Fruit fly (Drosophila melanogaster) whole organism, embryonic: Measurements from ENCODE around the gene CG9360.
A peak's percentile ranks its signal among the peaks of the same experiment; 100 is the strongest.

ENCODE experiments used
- Antp ChIP-seq: fragments of 200-800 bp; sonication (Bioruptor generic); optimal IDR thresholded peaks from 3 replicates; lab custom pipeline; 2016; ENCODE audit warnings: missing biosample characterization, missing genetic modification characterization
- CG10209 ChIP-seq: fragments of 200-800 bp; sonication (Bioruptor generic); optimal IDR thresholded peaks from 3 replicates; lab custom pipeline; 2017; ENCODE audit warnings: missing biosample characterization, mild to moderate bottlenecking, missing genetic modification characterization, missing genetic modification reagents
- CG10321 ChIP-seq: fragments of 200-800 bp; sonication (Bioruptor generic); IDR thresholded peaks from 2 replicates; pipeline ENCODE4 v1.3.6; 2022; ENCODE audit warnings: missing biosample characterization, missing genetic modification characterization
- CG11093 ChIP-seq: fragments of 200-800 bp; sonication (Bioruptor generic); IDR thresholded peaks from 3 replicates; pipeline ENCODE4 v1.3.6; 2022; ENCODE audit warnings: missing biosample characterization, missing genetic modification characterization
- CG11504 ChIP-seq: fragments of 200-800 bp; sonication (Bioruptor generic); optimal IDR thresholded peaks from 3 replicates; lab custom pipeline; 2019; ENCODE audit warnings: missing biosample characterization, mild to moderate bottlenecking, missing genetic modification characterization, moderate library complexity
- CG12104 ChIP-seq: fragments of 200-800 bp; sonication (Bioruptor generic); optimal IDR thresholded peaks from 3 replicates; lab custom pipeline; 2016; ENCODE audit warnings: missing biosample characterization, missing genetic modification characterization
- CG14050 ChIP-seq: fragments of 200-800 bp; sonication (Bioruptor generic); IDR thresholded peaks from 3 replicates; pipeline ENCODE4 v1.3.6; 2022; ENCODE audit warnings: missing biosample characterization, missing genetic modification characterization
- CG15073 ChIP-seq: fragments of 200-800 bp; sonication (Bioruptor generic); optimal IDR thresholded peaks from 2 replicates; lab custom pipeline; 2016; ENCODE audit warnings: missing biosample characterization, missing genetic modification characterization
- CG17361 ChIP-seq: fragments of 200-800 bp; sonication (Bioruptor generic); IDR thresholded peaks from 3 replicates; pipeline ENCODE4 v1.3.6; 2022; ENCODE audit warnings: missing biosample characterization, missing genetic modification characterization
- CG17829 ChIP-seq: fragments of 200-800 bp; optimal IDR thresholded peaks from 2 replicates; lab custom pipeline; 2019; ENCODE audit warnings: missing biosample characterization, mild to moderate bottlenecking, missing genetic modification characterization, moderate library complexity
- CG2678 ChIP-seq: fragments of 200-800 bp; sonication (Bioruptor generic); optimal IDR thresholded peaks from 3 replicates; lab custom pipeline; 2019; ENCODE audit warnings: missing biosample characterization, mild to moderate bottlenecking, missing genetic modification characterization, moderate library complexity
- CG3281 ChIP-seq: fragments of 200-800 bp; sonication (Bioruptor generic); optimal IDR thresholded peaks from 3 replicates; lab custom pipeline; 2017; ENCODE audit warnings: missing biosample characterization, mild to moderate bottlenecking, missing genetic modification characterization
- CG4730 ChIP-seq: fragments of 200-800 bp; sonication (Bioruptor generic); IDR thresholded peaks from 2 replicates; pipeline ENCODE4 v1.3.6; 2022; ENCODE audit warnings: missing biosample characterization, missing genetic modification characterization
- CG4854 ChIP-seq: fragments of 200-800 bp; sonication (Bioruptor generic); optimal IDR thresholded peaks from 2 replicates; lab custom pipeline; 2016; ENCODE audit warnings: missing biosample characterization, missing genetic modification characterization, inconsistent platforms
- CG6272 ChIP-seq: fragments of 200-800 bp; sonication (Bioruptor generic); IDR thresholded peaks from 2 replicates; pipeline ENCODE4 v1.3.6; 2022; ENCODE audit warnings: missing biosample characterization, missing genetic modification characterization
- CG6689 ChIP-seq: fragments of 200-800 bp; sonication (Bioruptor generic); IDR thresholded peaks from 2 replicates; pipeline ENCODE4 v1.3.6; 2022; ENCODE audit warnings: missing biosample characterization, missing genetic modification characterization
- CG6765 ChIP-seq: fragments of 200-800 bp; sonication (Bioruptor generic); optimal IDR thresholded peaks from 3 replicates; lab custom pipeline; 2017; ENCODE audit warnings: missing biosample characterization, mild to moderate bottlenecking, missing genetic modification characterization
- CG7987 ChIP-seq: fragments of 200-800 bp; sonication (Bioruptor generic); optimal IDR thresholded peaks from 2 replicates; lab custom pipeline; 2018; ENCODE audit warnings: missing biosample characterization, mild to moderate bottlenecking, missing genetic modification characterization, moderate library complexity
- CG8359 ChIP-seq: fragments of 200-800 bp; sonication (Bioruptor generic); optimal IDR thresholded peaks from 2 replicates; lab custom pipeline; 2017; ENCODE audit warnings: missing biosample characterization, mild to moderate bottlenecking, missing genetic modification characterization, borderline replicate concordance
- CG8765 ChIP-seq: fragments of 200-800 bp; sonication (Bioruptor generic); IDR thresholded peaks from 2 replicates; pipeline ENCODE4 v1.3.6; 2022; ENCODE audit warnings: missing biosample characterization, missing genetic modification characterization
- CG9727 ChIP-seq: fragments of 200-800 bp; sonication (Bioruptor generic); optimal IDR thresholded peaks from 3 replicates; lab custom pipeline; 2017; ENCODE audit warnings: missing biosample characterization, mild to moderate bottlenecking, missing genetic modification characterization
- E2f1 ChIP-seq: fragments of 200-800 bp; sonication (Bioruptor generic); IDR thresholded peaks from 2 replicates; pipeline ENCODE4 v1.3.6; 2022; ENCODE audit warnings: missing biosample characterization, missing genetic modification characterization
- HHEX ChIP-seq: fragments of 200-800 bp; sonication (Bioruptor generic); optimal IDR thresholded peaks from 3 replicates; lab custom pipeline; 2017; ENCODE audit warnings: missing biosample characterization, mild to moderate bottlenecking, missing genetic modification characterization, missing genetic modification reagents
- Hr51 ChIP-seq, 2 experiments: fragments of 200-800 bp; sonication (Bioruptor generic); optimal IDR thresholded peaks; 2 replicates in 1 of 2; 3 replicates in 1 of 2; lab custom pipeline; 2016 to 2018; ENCODE audit warnings: missing biosample characterization in 2 of 2, missing genetic modification characterization in 2 of 2, mild to moderate bottlenecking in 1 of 2, moderate library complexity in 1 of 2
- Lim3 ChIP-seq: fragments of 200-800 bp; sonication (Bioruptor generic); IDR thresholded peaks from 2 replicates; pipeline ENCODE4 v1.3.6; 2022; ENCODE audit warnings: missing biosample characterization, missing genetic modification characterization
- MBD-R2 ChIP-seq: fragments of 200-800 bp; sonication (Bioruptor generic); IDR thresholded peaks from 2 replicates; pipeline ENCODE4 v1.3.6; 2022; ENCODE audit warnings: missing biosample characterization, missing genetic modification characterization
- Med ChIP-seq: fragments of 200-800 bp; sonication (Bioruptor generic); peaks from one replicate; lab custom pipeline; 2016; ENCODE audit warnings: missing biosample characterization, missing genetic modification characterization, mild to moderate bottlenecking, inconsistent platforms, moderate library complexity
- Meics ChIP-seq: fragments of 200-800 bp; sonication (Bioruptor generic); optimal IDR thresholded peaks from 2 replicates; lab custom pipeline; 2017; ENCODE audit warnings: missing biosample characterization, mild to moderate bottlenecking, missing genetic modification characterization
- Pdp1 ChIP-seq, 2 experiments: fragments of 200-800 bp; sonication (Bioruptor generic); optimal IDR thresholded peaks; 3 replicates each; lab custom pipeline; 2016; ENCODE audit warnings: missing biosample characterization in 2 of 2, missing genetic modification characterization in 2 of 2, mild to moderate bottlenecking in 1 of 2, moderate library complexity in 1 of 2
- Scr ChIP-seq: fragments of 200-800 bp; sonication (Bioruptor generic); IDR thresholded peaks from 2 replicates; pipeline ENCODE4 v1.3.6; 2022; ENCODE audit warnings: missing biosample characterization, missing genetic modification characterization; ENCODE audit not compliant: partially characterized antibody
- Sry-β ChIP-seq: fragments of 200-800 bp; sonication (Bioruptor generic); optimal IDR thresholded peaks from 2 replicates; lab custom pipeline; 2018; ENCODE audit warnings: missing biosample characterization, mild to moderate bottlenecking, missing genetic modification characterization, moderate library complexity
- Xbp1 ChIP-seq: fragments of 200-800 bp; sonication (Bioruptor generic); optimal IDR thresholded peaks from 3 replicates; lab custom pipeline; 2016; ENCODE audit warnings: missing biosample characterization, mild to moderate bottlenecking, missing genetic modification characterization
- ase ChIP-seq: fragments of 200-800 bp; sonication (Bioruptor generic); IDR thresholded peaks from 3 replicates; pipeline ENCODE4 v1.3.6; 2022; ENCODE audit warnings: missing biosample characterization, missing genetic modification characterization
- chif ChIP-seq, 2 experiments: fragments of 200-800 bp; sonication (Bioruptor generic); optimal IDR thresholded peaks; 3 replicates each; lab custom pipeline; 2016; ENCODE audit warnings: missing biosample characterization in 2 of 2, missing genetic modification characterization in 2 of 2
- chn ChIP-seq: fragments of 200-800 bp; sonication (Bioruptor generic); optimal IDR thresholded peaks from 2 replicates; lab custom pipeline; 2016; ENCODE audit warnings: missing biosample characterization, missing genetic modification characterization
- croc ChIP-seq: fragments of 200-800 bp; sonication (Bioruptor generic); conservative IDR thresholded peaks from 3 replicates; pipeline ENCODE4 v1.3.6; 2022; ENCODE audit warnings: missing biosample characterization, missing genetic modification characterization
- dan ChIP-seq: fragments of 200-800 bp; sonication (Bioruptor generic); IDR thresholded peaks from 2 replicates; pipeline ENCODE4 v1.3.6; 2022; ENCODE audit warnings: missing biosample characterization, missing genetic modification characterization
- fd96Cb ChIP-seq: fragments of 200-800 bp; sonication (Bioruptor generic); optimal IDR thresholded peaks from 2 replicates; lab custom pipeline; 2018; ENCODE audit warnings: missing biosample characterization, mild to moderate bottlenecking, missing genetic modification characterization, moderate library complexity
- gsb ChIP-seq: fragments of 200-800 bp; sonication (Bioruptor generic); IDR thresholded peaks from 2 replicates; pipeline ENCODE4 v1.3.6; 2022; ENCODE audit warnings: missing biosample characterization, missing genetic modification characterization
- hbn ChIP-seq: fragments of 200-800 bp; sonication (Bioruptor generic); IDR thresholded peaks from 2 replicates; pipeline ENCODE4 v1.3.6; 2022; ENCODE audit warnings: missing biosample characterization, missing genetic modification characterization; ENCODE audit not compliant: partially characterized antibody
- jing ChIP-seq: fragments of 200-800 bp; sonication (Bioruptor generic); optimal IDR thresholded peaks from 2 replicates; lab custom pipeline; 2018; ENCODE audit warnings: missing biosample characterization, mild to moderate bottlenecking, missing genetic modification characterization
- ken ChIP-seq: fragments of 200-800 bp; sonication (Bioruptor generic); IDR thresholded peaks from 3 replicates; pipeline ENCODE4 v1.3.6; 2022; ENCODE audit warnings: missing biosample characterization, missing genetic modification characterization
- lmd ChIP-seq: fragments of 200-800 bp; sonication (Bioruptor generic); IDR thresholded peaks from 2 replicates; pipeline ENCODE4 v1.3.6; 2022; ENCODE audit warnings: missing biosample characterization, missing genetic modification characterization
- nmo ChIP-seq: fragments of 200-800 bp; sonication (Bioruptor generic); optimal IDR thresholded peaks from 2 replicates; lab custom pipeline; 2018; ENCODE audit warnings: missing biosample characterization, mild to moderate bottlenecking, missing genetic modification characterization, moderate library complexity
- phol ChIP-seq: fragments of 200-800 bp; sonication (Bioruptor generic); optimal IDR thresholded peaks from 3 replicates; lab custom pipeline; 2018; ENCODE audit warnings: missing biosample characterization, mild to moderate bottlenecking, missing genetic modification characterization, moderate library complexity
- psq ChIP-seq: fragments of 200-800 bp; sonication (Bioruptor generic); optimal IDR thresholded peaks from 2 replicates; lab custom pipeline; 2017; ENCODE audit warnings: missing biosample characterization, missing genetic modification characterization
- salm ChIP-seq: fragments of 200-800 bp; sonication (Bioruptor generic); optimal IDR thresholded peaks from 2 replicates; lab custom pipeline; 2018; ENCODE audit warnings: missing biosample characterization, mild to moderate bottlenecking, missing genetic modification characterization
- tgo ChIP-seq: fragments of 200-800 bp; sonication (Bioruptor generic); IDR thresholded peaks from 3 replicates; pipeline ENCODE4 v1.3.6; 2022; ENCODE audit warnings: missing biosample characterization, missing genetic modification characterization
- tup ChIP-seq: fragments of 200-800 bp; sonication (Bioruptor generic); optimal IDR thresholded peaks from 2 replicates; lab custom pipeline; 2016; ENCODE audit warnings: missing biosample characterization, mild to moderate bottlenecking, missing genetic modification characterization, moderate library complexity
- vfl ChIP-seq: fragments of 200-800 bp; sonication (Bioruptor generic); optimal IDR thresholded peaks from 2 replicates; lab custom pipeline; 2016; ENCODE audit warnings: missing biosample characterization, missing genetic modification characterization
- wor ChIP-seq: fragments of 200-800 bp; sonication (Bioruptor generic); IDR thresholded peaks from 2 replicates; pipeline ENCODE4 v1.3.6; 2022; ENCODE audit warnings: missing biosample characterization, missing genetic modification characterization

Gene CG9360

DNA sequence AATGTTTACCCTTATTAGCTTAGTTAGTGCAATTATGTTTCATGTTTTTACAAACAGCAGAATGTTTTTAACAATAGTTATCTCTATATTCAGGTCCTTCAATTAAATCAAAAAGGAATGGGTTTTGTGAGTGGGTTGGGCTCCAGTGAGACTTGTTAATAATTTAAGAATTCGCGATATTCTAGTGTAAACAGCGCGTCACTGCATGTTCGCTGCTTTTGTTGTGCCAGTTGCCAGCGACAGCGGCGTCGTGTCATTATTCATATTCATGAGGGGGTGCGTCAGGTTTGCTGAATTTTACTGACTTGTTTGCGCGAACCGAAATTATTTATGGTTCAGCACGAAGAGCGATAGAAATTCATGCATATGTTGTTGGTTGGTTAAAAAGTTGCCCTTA is 49.1 kb downstream of the CG9360 start, which contains the start of gene Amun (continued):
- no peak for TF ChIP-seq ase (GFP tag; lab: Robert Waterston, UW)
- peak; percentile 60; the same call in 2 of the 3 replicates for TF ChIP-seq ken (GFP tag; lab: Robert Waterston, UW)
- TF ChIP-seq HHEX (GFP tag; lab: Kevin White, UChicago), result peak; percentile 13
- no peak for TF ChIP-seq CG4854 (GFP tag; lab: Kevin White, UChicago)
- no peak for TF ChIP-seq E2f1 (GFP tag; lab: Robert Waterston, UW)
- no peak for TF ChIP-seq CG7987 (GFP tag; lab: Kevin White, UChicago)
- TF ChIP-seq psq, result no peak
- no peak for TF ChIP-seq vfl
- TF ChIP-seq croc (GFP tag; lab: Robert Waterston, UW), result no peak
- peak; percentile 3 for TF ChIP-seq CG11504 (tag; lab: Kevin White, UChicago)
- TF ChIP-seq CG12104 (GFP tag; lab: Kevin White, UChicago), result no peak
- no peak for TF ChIP-seq Hr51 (GFP tag; optimal IDR thresholded peaks at IDR 0.05; lab: Kevin White, UChicago)
- no peak for TF ChIP-seq dan (GFP tag; lab: Robert Waterston, UW)
- no peak for TF ChIP-seq salm (tag; lab: Kevin White, UChicago)
- no peak; the same call in 2 of the 3 replicates for TF ChIP-seq CG14050
- TF ChIP-seq CG11093 (GFP tag; lab: Robert Waterston, UW), result no peak
- TF ChIP-seq CG9727 (GFP tag; lab: Kevin White, UChicago), result no peak
- TF ChIP-seq nmo, result no peak
- no peak for TF ChIP-seq chn (GFP tag; lab: Kevin White, UChicago)
- peak; percentile 15 for TF ChIP-seq jing (GFP tag; lab: Kevin White, UChicago)
- TF ChIP-seq CG3281 (GFP tag; lab: Kevin White, UChicago), result peak; percentile 36
- TF ChIP-seq CG15073 (GFP tag; lab: Kevin White, UChicago), result no peak
- TF ChIP-seq gsb, result no peak
- peak; percentile 45; the same call in 1 of the 2 replicates for TF ChIP-seq lmd (GFP tag; lab: Robert Waterston, UW)
- peak; percentile 6 for TF ChIP-seq Xbp1
- no peak for TF ChIP-seq CG4730 (GFP tag; lab: Robert Waterston, UW)
- 0 out of 2 replicates have a peak, but pooled peaks have one; percentile 4 for TF ChIP-seq CG6272 (GFP tag; lab: Robert Waterston, UW)
- TF ChIP-seq Meics, result no peak
- TF ChIP-seq CG8359, result no peak
- no peak for TF ChIP-seq CG6765 (GFP tag; lab: Kevin White, UChicago)
- no peak for TF ChIP-seq MBD-R2 (GFP tag; lab: Robert Waterston, UW)
- TF ChIP-seq CG6689 (GFP tag; lab: Robert Waterston, UW), result no peak
- TF ChIP-seq CG17829 (tag; lab: Kevin White, UChicago), result no peak
- no peak for TF ChIP-seq tup
- TF ChIP-seq Pdp1 (GFP tag; optimal IDR thresholded peaks at IDR 0.05; lab: Kevin White, UChicago), result peak in 1 of 2 experiments; percentile 35
- TF ChIP-seq CG2678, result peak; percentile 35
- TF ChIP-seq Scr (GFP tag; lab: Robert Waterston, UW), result no peak
- no peak for TF ChIP-seq Sry-β (GFP tag; lab: Kevin White, UChicago)
- no peak for TF ChIP-seq tgo (GFP tag; lab: Robert Waterston, UW)
- no peak for TF ChIP-seq chif (GFP tag; optimal IDR thresholded peaks at IDR 0.05; lab: Kevin White, UChicago)
- no peak for TF ChIP-seq hbn (GFP tag; lab: Robert Waterston, UW)
- TF ChIP-seq wor (GFP tag; lab: Robert Waterston, UW), result no peak
- no peak for TF ChIP-seq CG17361 (GFP tag; lab: Robert Waterston, UW)
- TF ChIP-seq Lim3, result no peak
- peak; percentile 45 for TF ChIP-seq Antp
- TF ChIP-seq Med (GFP tag; lab: Kevin White, UChicago), result peak; percentile 75
- no peak for TF ChIP-seq CG10209 (GFP tag; lab: Kevin White, UChicago)
- no peak for TF ChIP-seq CG8765
- no peak for TF ChIP-seq fd96Cb (tag; lab: Kevin White, UChicago)
- no peak for TF ChIP-seq CG10321 (GFP tag; lab: Robert Waterston, UW)
- TF ChIP-seq phol (tag; lab: Kevin White, UChicago), result no peak
